Worm (Caenorhabditis elegans): Measurements from ENCODE around the gene C04E6.8.

- TF ChIP-seq sptf-1 (tag; optimal IDR thresholded peaks at IDR 0.05) (no peak), pha-4 (tag; optimal IDR thresholded peaks at IDR 0.05) (no peak), lsy-2 (tag; optimal IDR thresholded peaks at IDR 0.05) (no peak), mep-1 (tag; optimal IDR thresholded peaks at IDR 0.05) (no peak), snpc-4 (tag; optimal IDR thresholded peaks at IDR 0.05) (no peak), cnd-1 (tag; optimal IDR thresholded peaks at IDR 0.05) (no peak), nhr-76 (tag; optimal IDR thresholded peaks at IDR 0.05) (no peak), zip-8 (tag; optimal IDR thresholded peaks at IDR 0.05) (no peak), ztf-11 (tag; optimal IDR thresholded peaks at IDR 0.05) (no peak), unc-39 (tag; optimal IDR thresholded peaks at IDR 0.05) (no peak), unc-62 (GFP tag; optimal IDR thresholded peaks at IDR 0.05) (no peak), ces-1 (GFP tag; optimal IDR thresholded peaks at IDR 0.05) (no peak), ceh-39 (tag; optimal IDR thresholded peaks at IDR 0.05) (no peak), drap-1 (GFP tag; optimal IDR thresholded peaks at IDR 0.05) (no peak)
Measured at ce11 chrV:5899940-5900339, 16.3 kb upstream of the C04E6.8 start, which contains the start of gene srd-16.
